Fruit fly (Drosophila melanogaster) whole organism, wandering third instar larva: Measurements from ENCODE around the gene CG4598.

Experiments used
- Abd-B ChIP-seq: fragments of >200 bp; optimal IDR thresholded peaks from 2 replicates; lab custom pipeline; 2017; ENCODE audit warnings: missing biosample characterization, missing genetic modification characterization
- CG32264 ChIP-seq: fragments of 200-800 bp; sonication (Bioruptor generic); optimal IDR thresholded peaks from 2 replicates; lab custom pipeline; 2016; ENCODE audit warnings: missing biosample characterization, missing genetic modification characterization
- CG9705 ChIP-seq: fragments of 200-800 bp; sonication (Bioruptor generic); optimal IDR thresholded peaks from 2 replicates; lab custom pipeline; 2018; ENCODE audit warnings: missing biosample characterization, mild to moderate bottlenecking, missing genetic modification characterization
- CrebA ChIP-seq: fragments of 200-800 bp; sonication (Bioruptor generic); optimal IDR thresholded peaks from 2 replicates; lab custom pipeline; 2016; ENCODE audit warnings: missing biosample characterization, mild to moderate bottlenecking, missing genetic modification characterization, borderline replicate concordance
- Dfd ChIP-seq: fragments of >200 bp; optimal IDR thresholded peaks from 2 replicates; lab custom pipeline; 2017; ENCODE audit warnings: missing biosample characterization, missing genetic modification characterization
- Dif ChIP-seq: fragments of 200-275, 200-300 bp; sonication (Bioruptor generic); optimal IDR thresholded peaks from 2 replicates; lab custom pipeline; 2018; ENCODE audit warnings: missing biosample characterization, missing genetic modification characterization; ENCODE audit not compliant: partially characterized antibody
- HLH106 ChIP-seq: fragments of 200-800 bp; optimal IDR thresholded peaks from 3 replicates; lab custom pipeline; 2019; ENCODE audit warnings: missing biosample characterization, mild to moderate bottlenecking, missing genetic modification characterization, moderate library complexity
- Hnf4 ChIP-seq: fragments of 200-800 bp; sonication (Bioruptor generic); optimal IDR thresholded peaks from 2 replicates; lab custom pipeline; 2016; ENCODE audit warnings: missing biosample characterization, mild to moderate bottlenecking, missing genetic modification characterization
- Hr83 ChIP-seq: fragments of 200-300 bp; sonication (Bioruptor generic); optimal IDR thresholded peaks from 2 replicates; lab custom pipeline; 2016; ENCODE audit warnings: missing biosample characterization, mild to moderate bottlenecking, missing genetic modification characterization, moderate library complexity; ENCODE audit not compliant: poor library complexity, severe bottlenecking
- Jra ChIP-seq: sonication (Bioruptor generic); optimal IDR thresholded peaks from 2 replicates; lab custom pipeline; 2016; ENCODE audit warnings: missing biosample characterization, missing genetic modification characterization
- Mio ChIP-seq: sonication (Bioruptor generic); optimal IDR thresholded peaks from 2 replicates; lab custom pipeline; 2016; ENCODE audit warnings: missing biosample characterization, missing genetic modification characterization
- Myc ChIP-seq: fragments of >200 bp; optimal IDR thresholded peaks from 2 replicates; lab custom pipeline; 2017
- OdsH ChIP-seq: fragments of 200-800 bp; sonication (Bioruptor generic); optimal IDR thresholded peaks from 2 replicates; lab custom pipeline; 2016; ENCODE audit warnings: missing biosample characterization, mild to moderate bottlenecking, missing genetic modification characterization
- Rel ChIP-seq, 2 experiments: fragments of 200-800 bp; sonication (Bioruptor generic) in 1 of 2; optimal IDR thresholded peaks; 2 replicates in 1 of 2; 3 replicates in 1 of 2; lab custom pipeline; 2016 to 2019; ENCODE audit warnings: mild to moderate bottlenecking in 2 of 2, missing biosample characterization in 2 of 2, missing genetic modification characterization in 2 of 2, moderate library complexity in 1 of 2
- Sp1 ChIP-seq: fragments of 200-800 bp; sonication (Bioruptor generic); optimal IDR thresholded peaks from 3 replicates; lab custom pipeline; 2019; ENCODE audit warnings: missing biosample characterization, mild to moderate bottlenecking, missing genetic modification characterization, moderate library complexity
- Vsx2 ChIP-seq: fragments of 200-300, 225-300 bp; sonication (Bioruptor generic); optimal IDR thresholded peaks from 2 replicates; lab custom pipeline; 2018; ENCODE audit warnings: missing biosample characterization, missing genetic modification characterization; ENCODE audit not compliant: partially characterized antibody
- br ChIP-seq: fragments of 200-800 bp; sonication (Bioruptor generic); optimal IDR thresholded peaks from 2 replicates; lab custom pipeline; 2016; ENCODE audit warnings: missing biosample characterization, missing genetic modification characterization
- brk ChIP-seq: fragments of 200-800 bp; sonication (Bioruptor generic); optimal IDR thresholded peaks from 2 replicates; lab custom pipeline; 2016; ENCODE audit warnings: missing biosample characterization, mild to moderate bottlenecking, missing genetic modification characterization
- dl ChIP-seq, 2 experiments: fragments of 175-275, 200-275 bp in 1 of 2; fragments of 200-275 bp in 1 of 2; sonication (Bioruptor generic); optimal IDR thresholded peaks; lab custom pipeline; 2018; ENCODE audit warnings: mild to moderate bottlenecking in 2 of 2, missing biosample characterization in 2 of 2, missing genetic modification characterization in 2 of 2, moderate library complexity in 2 of 2; ENCODE audit not compliant: partially characterized antibody in 2 of 2, insufficient read depth in 1 of 2
- dmrt93B ChIP-seq: fragments of 200-800 bp; sonication (Bioruptor generic); optimal IDR thresholded peaks from 2 replicates; lab custom pipeline; 2018; ENCODE audit warnings: missing biosample characterization, mild to moderate bottlenecking, missing genetic modification characterization
- dsf ChIP-seq: sonication (Bioruptor generic); optimal IDR thresholded peaks from 2 replicates; lab custom pipeline; 2016; ENCODE audit warnings: missing biosample characterization, missing genetic modification characterization, borderline replicate concordance
- ey ChIP-seq: fragments of 200-800 bp; sonication (Bioruptor generic); optimal IDR thresholded peaks from 2 replicates; lab custom pipeline; 2016; ENCODE audit warnings: missing biosample characterization, missing genetic modification characterization
- foxo ChIP-seq, 2 experiments: fragments of 200-800 bp; sonication (Bioruptor generic); optimal IDR thresholded peaks; 2 replicates in 1 of 2; 3 replicates in 1 of 2; lab custom pipeline; 2016 to 2017; ENCODE audit warnings: missing biosample characterization in 2 of 2, missing genetic modification characterization in 2 of 2
- fru ChIP-seq: fragments of 200-800 bp; sonication (Bioruptor generic); optimal IDR thresholded peaks from 3 replicates; lab custom pipeline; 2016; ENCODE audit warnings: missing biosample characterization, mild to moderate bottlenecking, missing genetic modification characterization
- h ChIP-seq: fragments of 200-800 bp; sonication (Bioruptor generic); optimal IDR thresholded peaks from 3 replicates; lab custom pipeline; 2016; ENCODE audit warnings: missing biosample characterization, mild to moderate bottlenecking, missing genetic modification characterization
- jim ChIP-seq: fragments of 175-275, 200-325 bp; sonication (Bioruptor generic); optimal IDR thresholded peaks from 2 replicates; lab custom pipeline; 2016; ENCODE audit warnings: missing biosample characterization, mild to moderate bottlenecking, missing genetic modification characterization
- pan ChIP-seq: fragments of >200 bp; optimal IDR thresholded peaks from 2 replicates; lab custom pipeline; 2017
- psq ChIP-seq: fragments of 200-800 bp; sonication (Bioruptor generic); optimal IDR thresholded peaks from 3 replicates; lab custom pipeline; 2017; ENCODE audit warnings: missing biosample characterization, mild to moderate bottlenecking, missing genetic modification characterization, moderate library complexity
- rgr ChIP-seq: fragments of 200-800 bp; sonication (Bioruptor generic); optimal IDR thresholded peaks from 3 replicates; lab custom pipeline; 2016; ENCODE audit warnings: missing biosample characterization, mild to moderate bottlenecking, missing genetic modification characterization
- sage ChIP-seq: fragments of 200-800 bp; sonication (Bioruptor generic); optimal IDR thresholded peaks from 2 replicates; lab custom pipeline; 2016; ENCODE audit warnings: missing biosample characterization, mild to moderate bottlenecking, missing genetic modification characterization
- sv ChIP-seq: fragments of 200-800 bp; sonication (Bioruptor generic); optimal IDR thresholded peaks from 3 replicates; lab custom pipeline; 2016; ENCODE audit warnings: missing biosample characterization, missing genetic modification characterization
- woc ChIP-seq: sonication (Bioruptor generic); optimal IDR thresholded peaks from 2 replicates; lab custom pipeline; 2016; ENCODE audit warnings: missing biosample characterization, mild to moderate bottlenecking, missing genetic modification characterization

The CG4598 gene

dm6 chr2L:9954119-9954518 is 35.7 kb downstream of the CG4598 start, which contains the start of the genes CG13126 and CG4709 (continued):
- TF ChIP-seq CG32264 (GFP tag; lab: Kevin White, UChicago) = no peak
- no peak for TF ChIP-seq Dfd
- peak; percentile 87 for TF ChIP-seq psq (GFP tag; lab: Kevin White, UChicago)
- peak; percentile 27 for TF ChIP-seq Rel (GFP tag; optimal IDR thresholded peaks at IDR 0.05; lab: Kevin White, UChicago)
- peak; percentile 77 for TF ChIP-seq Rel (tag; optimal IDR thresholded peaks at IDR 0.05; lab: Kevin White, UChicago)
- no peak for TF ChIP-seq Vsx2 (GFP tag; lab: Kevin White, UChicago)
- peak; percentile 73 for TF ChIP-seq Hr83
- peak; percentile 79 for TF ChIP-seq dmrt93B (GFP tag; lab: Kevin White, UChicago)
- TF ChIP-seq OdsH (GFP tag; lab: Kevin White, UChicago) = peak; percentile 89
- TF ChIP-seq jim (GFP tag; lab: Kevin White, UChicago) = no peak

DNA sequence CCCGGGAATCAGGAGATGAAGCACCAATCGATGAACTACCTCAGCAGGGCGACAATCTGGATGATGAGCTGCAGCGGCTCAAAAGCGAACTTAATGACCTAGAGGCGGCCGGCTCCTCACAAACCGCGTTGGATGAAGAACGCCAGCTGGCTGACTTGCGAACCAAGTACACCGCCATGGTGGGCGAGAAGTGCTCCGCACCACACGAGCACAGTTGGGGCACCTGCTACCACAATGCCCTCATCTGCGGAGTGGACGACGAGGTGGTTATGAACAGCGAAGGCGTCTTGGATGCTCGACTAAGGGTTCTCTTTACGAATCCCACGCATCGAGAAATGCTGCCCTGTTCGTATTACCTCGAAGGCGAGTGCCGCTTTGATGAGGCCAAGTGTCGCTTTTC is 36.3 kb downstream of the CG4598 start:
- no peak for TF ChIP-seq brk (GFP tag; lab: Kevin White, UChicago)

dm6 chr2L:9956993-9957652 is 38.7 kb downstream of the CG4598 start, which contains the start of the genes CG4658 and CG5846:
Gene CG4658 (plus strand): TSS chr2L:9957132.
Gene CG5846 (minus strand): TSS chr2L:9957237.
- TF ChIP-seq sage (GFP tag; lab: Kevin White, UChicago) (no peak), fru (GFP tag; lab: Kevin White, UChicago) (peak; percentile 90), dmrt93B (GFP tag; lab: Kevin White, UChicago) (no peak), sv (peak; percentile 92), Mio (peak; percentile 53), Jra (GFP tag; lab: Kevin White, UChicago) (peak; percentile 91), CrebA (no peak), CG9705 (peak; percentile 73), Rel (GFP tag; optimal IDR thresholded peaks at IDR 0.05; lab: Kevin White, UChicago) (no peak), Rel (tag; optimal IDR thresholded peaks at IDR 0.05; lab: Kevin White, UChicago) (peak; percentile 69), CG32264 (GFP tag; lab: Kevin White, UChicago) (peak; percentile 48), woc (GFP tag; lab: Kevin White, UChicago) (peak; percentile 94), Abd-B (GFP tag; lab: Kevin White, UChicago) (no peak), dl (GFP tag; optimal IDR thresholded peaks at IDR 0.05; lab: Kevin White, UChicago; ENCODE audit: insufficient read depth in 1 of 2, partially characterized antibody in 2 of 2) (no peak), Dif (GFP tag; lab: Kevin White, UChicago) (no peak), Myc (lab: Kevin White, UChicago) (no peak), Hr83 (no peak), br (peak; percentile 83), ey (GFP tag; lab: Kevin White, UChicago) (peak; percentile 90), dsf (GFP tag; lab: Kevin White, UChicago) (peak; percentile 69), rgr (GFP tag; lab: Kevin White, UChicago) (peak; percentile 95), foxo (GFP tag; optimal IDR thresholded peaks at IDR 0.05; lab: Kevin White, UChicago) (peak in 1 of 2 experiments; percentile 95), Sp1 (GFP tag; lab: Kevin White, UChicago) (peak; percentile 92), psq (GFP tag; lab: Kevin White, UChicago) (peak; percentile 91), OdsH (GFP tag; lab: Kevin White, UChicago) (peak; percentile 96), Hnf4 (peak; percentile 93), HLH106 (tag; lab: Kevin White, UChicago) (peak; percentile 93), Vsx2 (GFP tag; lab: Kevin White, UChicago) (no peak), pan (lab: Kevin White, UChicago) (peak; percentile 85), h (GFP tag; lab: Kevin White, UChicago) (peak; percentile 93)

dm6 chr2L:9960758-9961157 is 42.3 kb downstream of the CG4598 start:
- no peak for TF ChIP-seq dsf (GFP tag; lab: Kevin White, UChicago)
- no peak for TF ChIP-seq Rel (GFP tag; optimal IDR thresholded peaks at IDR 0.05; lab: Kevin White, UChicago)
- peak; percentile 82 for TF ChIP-seq Rel (tag; optimal IDR thresholded peaks at IDR 0.05; lab: Kevin White, UChicago)
